Worm (Caenorhabditis elegans): ENCODE data around the gene F17C11.13.

F17C11.13 gene

ce11 chrV:10951655-10952278 is 4.0 kb upstream of the F17C11.13 start, which contains the start of gene F17C11.4 (continued):
- no peak for TF ChIP-seq attf-4 (tag; optimal IDR thresholded peaks at IDR 0.05)
- TF ChIP-seq jun-1 (tag; optimal IDR thresholded peaks at IDR 0.05), result no peak
- TF ChIP-seq ZK337.2 (GFP tag; IDR thresholded peaks at IDR 0.05), result no peak
- TF ChIP-seq mdl-1 (tag; optimal IDR thresholded peaks at IDR 0.05), result peak in 1 of 2 experiments; percentile 87
- no peak for TF ChIP-seq Y5F2A.4 (GFP tag; optimal IDR thresholded peaks at IDR 0.05)
- TF ChIP-seq F44E2.7 (GFP tag; IDR thresholded peaks at IDR 0.05), result no peak
- TF ChIP-seq saeg-2 (GFP tag; IDR thresholded peaks at IDR 0.05), result peak; percentile 39; the same call in 1 of the 2 replicates
- 0 out of 2 replicates have a peak, but pooled peaks have one; percentile 16 for TF ChIP-seq set-16 (GFP tag; IDR thresholded peaks at IDR 0.05)
- peak; percentile 57; the same call in 1 of the 2 replicates for TF ChIP-seq zfp-3 (GFP tag; conservative IDR thresholded peaks at IDR 0.05)
- TF ChIP-seq ama-1 (optimal IDR thresholded peaks at IDR 0.05), result peak; percentile 82
- no peak for TF ChIP-seq snpc-1.2 (GFP tag; IDR thresholded peaks at IDR 0.05)
- peak; percentile 96 for TF ChIP-seq nhr-28 (tag; optimal IDR thresholded peaks at IDR 0.05)
- TF ChIP-seq daf-8 (GFP tag; IDR thresholded peaks at IDR 0.05), result no peak
- TF ChIP-seq ZK546.5 (tag; optimal IDR thresholded peaks at IDR 0.05), result no peak
- TF ChIP-seq hmg-1.1 (GFP tag; IDR thresholded peaks at IDR 0.05), result no peak; the same call in none of the 2 replicates
- 0 out of 2 replicates have a peak, but pooled peaks have one; percentile 12 for TF ChIP-seq ceh-20 (GFP tag; IDR thresholded peaks at IDR 0.05)
- TF ChIP-seq unc-130 (GFP tag; optimal IDR thresholded peaks at IDR 0.05), result no peak
- peak; percentile 47; the same call in 1 of the 2 replicates for TF ChIP-seq Y75B8A.6 (GFP tag; IDR thresholded peaks at IDR 0.05)
- no peak for TF ChIP-seq zag-1 (tag; optimal IDR thresholded peaks at IDR 0.05)
- peak; percentile 96 for TF ChIP-seq hlh-30 (tag; optimal IDR thresholded peaks at IDR 0.05; ENCODE audit: insufficient read depth)
- peak; percentile 52 for TF ChIP-seq ceh-32 (tag; optimal IDR thresholded peaks at IDR 0.05; ENCODE audit: poor library complexity)
- no peak for TF ChIP-seq nhr-42 (GFP tag; IDR thresholded peaks at IDR 0.05)
- TF ChIP-seq mxl-3 (GFP tag; optimal IDR thresholded peaks at IDR 0.05), result peak; percentile 59
- no peak for TF ChIP-seq vab-7 (GFP tag; IDR thresholded peaks at IDR 0.05)
- TF ChIP-seq mxl-2 (GFP tag; conservative IDR thresholded peaks at IDR 0.05), result peak; percentile 60; the same call in 1 of the 2 replicates
- peak; percentile 41 to 74 for TF ChIP-seq hif-1 (tag; optimal IDR thresholded peaks at IDR 0.05)
- TF ChIP-seq daf-12 (tag; optimal IDR thresholded peaks at IDR 0.05), result no peak
- TF ChIP-seq mes-2 (tag; optimal IDR thresholded peaks at IDR 0.05; ENCODE audit: poor library complexity, severe bottlenecking), result no peak
- TF ChIP-seq nhr-237 (tag; optimal IDR thresholded peaks at IDR 0.05), result no peak
- peak; percentile 10 for TF ChIP-seq spr-1 (tag; optimal IDR thresholded peaks at IDR 0.05)
- TF ChIP-seq nhr-102 (tag; optimal IDR thresholded peaks at IDR 0.05), result peak; percentile 6
- no peak for TF ChIP-seq F37D6.2 (tag; optimal IDR thresholded peaks at IDR 0.05)

ce11 chrV:10953471-10954155 is 2.1 kb upstream of the F17C11.13 start:
- peak; percentile 43; the same call in 1 of the 2 replicates for TF ChIP-seq hmg-1.1 (GFP tag; IDR thresholded peaks at IDR 0.05)
- no peak for TF ChIP-seq zag-1 (tag; optimal IDR thresholded peaks at IDR 0.05)
- peak; percentile 29 for TF ChIP-seq aha-1 (tag)
- TF ChIP-seq lim-7 (GFP tag; IDR thresholded peaks at IDR 0.05), result no peak
- TF ChIP-seq tra-1 (GFP tag; IDR thresholded peaks at IDR 0.05), result 0 out of 2 replicates have a peak, but pooled peaks have one; percentile 8
- TF ChIP-seq ama-1 (optimal IDR thresholded peaks at IDR 0.05), result peak; percentile 72
- TF ChIP-seq fkh-10 (GFP tag; optimal IDR thresholded peaks at IDR 0.05), result no peak
- 0 out of 2 replicates have a peak, but pooled peaks have one; percentile 32 for TF ChIP-seq mdt-29 (GFP tag; IDR thresholded peaks at IDR 0.05)
- TF ChIP-seq sdz-12 (GFP tag; optimal IDR thresholded peaks at IDR 0.05), result peak; percentile 59
- peak; percentile 42 for TF ChIP-seq dve-1 (tag; optimal IDR thresholded peaks at IDR 0.05; ENCODE audit: insufficient read depth)
- TF ChIP-seq ztf-7 (tag; optimal IDR thresholded peaks at IDR 0.05), result no peak
- TF ChIP-seq lin-29 (GFP tag; IDR thresholded peaks at IDR 0.05), result no peak
- TF ChIP-seq saeg-2 (GFP tag; IDR thresholded peaks at IDR 0.05), result peak; percentile 57; the same call in 1 of the 2 replicates
- no peak for TF ChIP-seq daf-19 (GFP tag; conservative IDR thresholded peaks at IDR 0.05)
- TF ChIP-seq hlh-30 (tag; optimal IDR thresholded peaks at IDR 0.05; ENCODE audit: insufficient read depth), result no peak
- TF ChIP-seq nhr-77 (tag; optimal IDR thresholded peaks at IDR 0.05), result peak; percentile 24
- TF ChIP-seq lsy-2 (tag; optimal IDR thresholded peaks at IDR 0.05), result peak in 1 of 2 experiments; percentile 61
- TF ChIP-seq ces-1 (GFP tag; optimal IDR thresholded peaks at IDR 0.05), result no peak
- peak; percentile 69 for TF ChIP-seq T20F7.1 (GFP tag; optimal IDR thresholded peaks at IDR 0.05)
- no peak for TF ChIP-seq ceh-28 (tag; optimal IDR thresholded peaks at IDR 0.05)
- peak; percentile 95 for TF ChIP-seq zfp-3 (GFP tag; conservative IDR thresholded peaks at IDR 0.05)
- peak; percentile 35 for TF ChIP-seq mep-1 (tag; optimal IDR thresholded peaks at IDR 0.05)

Measured in whole organism, L4 larva.